Fruit fly (Drosophila melanogaster) Kc167 (cell line): ENCODE results near the gene CG5388.

Experiments used
- Myc ChIP-seq: fragments of >200 bp; optimal IDR thresholded peaks from 2 replicates; lab custom pipeline; 2017; ENCODE audit warnings: missing external identifiers
- h ChIP-seq: fragments of >200 bp; optimal IDR thresholded peaks from 3 replicates; lab custom pipeline; 2018; ENCODE audit warnings: missing external identifiers
- psq ChIP-seq: fragments of >200 bp; optimal IDR thresholded peaks from 2 replicates; lab custom pipeline; 2017; ENCODE audit warnings: missing external identifiers
- ttk ChIP-seq: sonication (Bioruptor generic); optimal IDR thresholded peaks from 2 replicates; lab custom pipeline; 2017; ENCODE audit warnings: missing external identifiers

DNA sequence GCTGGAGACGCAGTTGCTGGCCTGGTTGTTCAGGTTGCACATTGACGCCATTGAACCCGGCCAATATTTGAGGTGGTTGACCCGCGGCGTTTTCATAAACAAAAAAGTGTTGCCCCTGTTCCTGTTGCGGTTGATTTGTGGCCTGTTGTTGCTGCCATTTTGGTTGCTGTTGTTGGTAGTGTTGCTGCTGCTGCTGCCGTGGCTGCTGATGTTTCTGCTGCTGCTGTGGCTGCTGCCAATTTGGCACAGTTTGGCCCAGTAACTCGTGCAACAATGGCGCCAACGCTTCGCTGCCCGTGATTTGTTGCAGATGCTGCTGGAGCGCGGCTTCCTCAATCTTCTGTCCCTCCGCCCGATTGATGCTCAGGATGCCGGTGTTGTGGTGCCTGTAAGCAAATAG lies 1.5 kb upstream of the CG5388 start:
- no peak for TF ChIP-seq psq
- TF ChIP-seq h, result no peak
- TF ChIP-seq Myc (lab: Kevin White, UChicago), result no peak
- TF ChIP-seq ttk (lab: Kevin White, UChicago), result no peak
